Worm (Caenorhabditis elegans) whole organism, young adult: ENCODE results near the gene fox-1.
A peak's percentile ranks its signal among the peaks of the same experiment; 100 is the strongest.

Source experiments
- B0336.3 ChIP-seq: fragments of 200-800 bp; sonication (Bioruptor generic); IDR thresholded peaks from 2 replicates; pipeline ENCODE4 v1.3.6; 2022; ENCODE audit warnings: missing genetic modification characterization, missing compliant biosample characterization
- C06A6.2 ChIP-seq: fragments of 200-800 bp; sonication (Bioruptor generic); conservative IDR thresholded peaks from 2 replicates; pipeline ENCODE4 v1.3.6; 2022; ENCODE audit warnings: missing genetic modification characterization, missing compliant biosample characterization
- C17E4.6 ChIP-seq: fragments of 200-800 bp; sonication (Bioruptor generic); IDR thresholded peaks from 2 replicates; pipeline ENCODE4 v1.3.6; 2022; ENCODE audit warnings: missing genetic modification reagents, missing genetic modification characterization, missing compliant biosample characterization
- F10E7.11 ChIP-seq: sonication (generic microtip); optimal IDR thresholded peaks from 2 replicates; lab custom pipeline; 2017; ENCODE audit warnings: mild to moderate bottlenecking, missing genetic modification characterization, moderate library complexity, missing compliant biosample characterization
- F37B4.10 ChIP-seq: fragments of 200-800 bp; sonication (Bioruptor generic); IDR thresholded peaks from 2 replicates; pipeline ENCODE4 v1.3.6; 2022; ENCODE audit warnings: missing genetic modification characterization, missing compliant biosample characterization
- F39B2.1 ChIP-seq: fragments of 200-800 bp; sonication (Bioruptor generic); IDR thresholded peaks from 2 replicates; pipeline ENCODE4 v1.3.6; 2022; ENCODE audit warnings: missing genetic modification reagents, missing genetic modification characterization, missing compliant biosample characterization
- F52B5.7 ChIP-seq: sonication (generic microtip); optimal IDR thresholded peaks from 2 replicates; lab custom pipeline; 2016; ENCODE audit warnings: mild to moderate bottlenecking, missing genetic modification characterization, missing compliant biosample characterization
- F55B11.4 ChIP-seq: sonication (generic microtip); optimal IDR thresholded peaks from 2 replicates; lab custom pipeline; 2016; ENCODE audit warnings: missing compliant biosample characterization, missing genetic modification characterization, borderline replicate concordance; ENCODE audit not compliant: insufficient read depth
- F57A8.1 ChIP-seq: fragments of 200-800 bp; sonication (Bioruptor generic); optimal IDR thresholded peaks from 2 replicates; lab custom pipeline; 2018; ENCODE audit warnings: mild to moderate bottlenecking, missing genetic modification characterization, moderate library complexity, missing compliant biosample characterization
- K11D2.4 ChIP-seq: fragments of 200-800 bp; sonication (Bioruptor generic); IDR thresholded peaks from 2 replicates; pipeline ENCODE4 v1.3.6; 2022; ENCODE audit warnings: missing genetic modification reagents, missing genetic modification characterization, missing compliant biosample characterization
- K12H6.12 ChIP-seq: fragments of 200-800 bp; sonication (Bioruptor generic); optimal IDR thresholded peaks from 2 replicates; lab custom pipeline; 2018; ENCODE audit warnings: mild to moderate bottlenecking, missing genetic modification characterization, missing compliant biosample characterization
- Y53F4B.3 ChIP-seq: fragments of 200-800 bp; sonication (Bioruptor generic); IDR thresholded peaks from 2 replicates; pipeline ENCODE4 v1.3.6; 2022; ENCODE audit warnings: missing genetic modification reagents, missing genetic modification characterization, missing compliant biosample characterization
- Y53G8AR.9 ChIP-seq: fragments of 200-800 bp; sonication (Bioruptor generic); conservative IDR thresholded peaks from 2 replicates; pipeline ENCODE4 v1.3.6; 2022; ENCODE audit warnings: missing genetic modification reagents, missing genetic modification characterization, missing compliant biosample characterization
- akir-1 ChIP-seq: fragments of 200-800 bp; sonication (Bioruptor generic); optimal IDR thresholded peaks from 2 replicates; lab custom pipeline; 2018; ENCODE audit warnings: mild to moderate bottlenecking, missing genetic modification characterization, moderate library complexity, missing compliant biosample characterization
- attf-6 ChIP-seq: fragments of 200-800 bp; sonication (Bioruptor generic); IDR thresholded peaks from 2 replicates; pipeline ENCODE4 v1.3.6; 2022; ENCODE audit warnings: missing genetic modification reagents, missing genetic modification characterization, missing compliant biosample characterization
- bed-2 ChIP-seq: fragments of 200-800 bp; sonication (Bioruptor generic); IDR thresholded peaks from 2 replicates; pipeline ENCODE4 v1.3.6; 2022; ENCODE audit warnings: missing genetic modification reagents, missing genetic modification characterization, missing compliant biosample characterization
- ccch-3 ChIP-seq: fragments of 200-800 bp; sonication (Bioruptor generic); optimal IDR thresholded peaks from 2 replicates; lab custom pipeline; 2018; ENCODE audit warnings: mild to moderate bottlenecking, missing genetic modification characterization, missing compliant biosample characterization
- chd-7 ChIP-seq: sonication (generic microtip); optimal IDR thresholded peaks from 2 replicates; lab custom pipeline; 2016; ENCODE audit warnings: mild to moderate bottlenecking, missing genetic modification characterization, moderate library complexity, missing compliant biosample characterization
- dox-1 ChIP-seq: fragments of 200-800 bp; sonication (Bioruptor generic); IDR thresholded peaks from 2 replicates; pipeline ENCODE4 v1.3.6; 2022; ENCODE audit warnings: missing genetic modification reagents, missing genetic modification characterization, missing compliant biosample characterization
- efl-1 ChIP-seq: fragments of 150-350 bp; optimal IDR thresholded peaks from 2 replicates; lab custom pipeline; 2014; ENCODE audit warnings: missing biosample characterization, missing genetic modification reagents, missing genetic modification characterization
- egrh-3 ChIP-seq: fragments of 200-800 bp; sonication (Bioruptor generic); IDR thresholded peaks from 2 replicates; pipeline ENCODE4 v1.3.6; 2022; ENCODE audit warnings: missing genetic modification reagents, missing genetic modification characterization, missing compliant biosample characterization
- ekl-4 ChIP-seq: fragments of 200-800 bp; sonication (Bioruptor generic); IDR thresholded peaks from 2 replicates; pipeline ENCODE4 v1.3.6; 2022; ENCODE audit warnings: missing genetic modification reagents, missing genetic modification characterization, missing compliant biosample characterization
- ets-4 ChIP-seq: fragments of 200-800 bp; sonication (Bioruptor generic); optimal IDR thresholded peaks from 2 replicates; lab custom pipeline; 2018; ENCODE audit warnings: mild to moderate bottlenecking, missing genetic modification characterization, missing compliant biosample characterization
- gei-17 ChIP-seq: fragments of 200-800 bp; sonication (Bioruptor generic); optimal IDR thresholded peaks from 2 replicates; lab custom pipeline; 2018; ENCODE audit warnings: mild to moderate bottlenecking, missing genetic modification characterization, missing compliant biosample characterization
- hlh-12 ChIP-seq: sonication (generic microtip); optimal IDR thresholded peaks from 2 replicates; lab custom pipeline; 2016; ENCODE audit warnings: missing genetic modification characterization, missing compliant biosample characterization
- hmg-1.2 ChIP-seq: fragments of 200-800 bp; sonication (Bioruptor generic); IDR thresholded peaks from 2 replicates; pipeline ENCODE4 v1.3.6; 2022; ENCODE audit warnings: missing genetic modification reagents, missing genetic modification characterization, missing compliant biosample characterization
- let-526 ChIP-seq: fragments of 200-800 bp; sonication (Bioruptor generic); IDR thresholded peaks from 2 replicates; pipeline ENCODE4 v1.3.6; 2022; ENCODE audit warnings: missing genetic modification reagents, missing genetic modification characterization, missing compliant biosample characterization
- lin-35 ChIP-seq, 3 experiments: fragments of 150-350 bp in 2 of 3; sonication (generic microtip) in 1 of 3; optimal IDR thresholded peaks; 2 replicates each; lab custom pipeline; 2014 to 2018; ENCODE audit warnings: missing biosample characterization in 3 of 3, missing genetic modification characterization in 3 of 3, missing genetic modification reagents in 3 of 3
- lin-40 ChIP-seq: sonication (generic microtip); optimal IDR thresholded peaks from 2 replicates; lab custom pipeline; 2016; ENCODE audit warnings: missing genetic modification characterization, mild to moderate bottlenecking, missing compliant biosample characterization, missing genotype, missing genetic modification reagents
- lir-1 ChIP-seq: fragments of 200-800 bp; sonication (Bioruptor generic); conservative IDR thresholded peaks from 2 replicates; pipeline ENCODE4 v1.3.6; 2022; ENCODE audit warnings: missing genetic modification reagents, missing genetic modification characterization, missing compliant biosample characterization
- madf-10 ChIP-seq: sonication (generic microtip); optimal IDR thresholded peaks from 2 replicates; lab custom pipeline; 2016; ENCODE audit warnings: mild to moderate bottlenecking, missing genetic modification characterization, missing compliant biosample characterization
- mcd-1 ChIP-seq: fragments of 200-800 bp; sonication (Bioruptor generic); IDR thresholded peaks from 2 replicates; pipeline ENCODE4 v1.3.6; 2022; ENCODE audit warnings: missing genetic modification reagents, missing genetic modification characterization, missing compliant biosample characterization
- mes-4 ChIP-seq: sonication (generic microtip); optimal IDR thresholded peaks from 2 replicates; lab custom pipeline; 2016; ENCODE audit warnings: missing genotype, missing genetic modification characterization, missing compliant biosample characterization
- nhr-120 ChIP-seq: fragments of 200-800 bp; sonication (Bioruptor generic); IDR thresholded peaks from 2 replicates; pipeline ENCODE4 v1.3.6; 2022; ENCODE audit warnings: missing genetic modification characterization, missing compliant biosample characterization
- nhr-80 ChIP-seq: sonication (generic microtip); optimal IDR thresholded peaks from 2 replicates; lab custom pipeline; 2016; ENCODE audit warnings: missing genetic modification characterization, missing compliant biosample characterization
- pha-4 ChIP-seq: fragments of 150-350 bp; sonication (generic microtip); optimal IDR thresholded peaks from 2 replicates; lab custom pipeline; 2014; ENCODE audit warnings: missing biosample characterization, missing genetic modification reagents, missing genetic modification characterization
- rcor-1 ChIP-seq: fragments of 200-800 bp; sonication (Bioruptor generic); IDR thresholded peaks from 2 replicates; pipeline ENCODE4 v1.3.6; 2022; ENCODE audit warnings: missing genetic modification reagents, missing genetic modification characterization, missing compliant biosample characterization
- snpc-1.3 ChIP-seq: sonication (generic microtip); optimal IDR thresholded peaks from 2 replicates; lab custom pipeline; 2017; ENCODE audit warnings: missing genetic modification characterization, mild to moderate bottlenecking, missing compliant biosample characterization, antibody characterized with exemption, moderate library complexity, missing genotype, missing genetic modification reagents; ENCODE audit not compliant: insufficient read depth
- snpc-3.4 ChIP-seq: sonication (generic microtip); optimal IDR thresholded peaks from 2 replicates; lab custom pipeline; 2017; ENCODE audit warnings: missing genetic modification characterization, mild to moderate bottlenecking, missing compliant biosample characterization, antibody characterized with exemption, moderate library complexity, missing genotype, missing genetic modification reagents
- snpc-4 ChIP-seq, 5 experiments: fragments of 150-350 bp in 1 of 5; sonication (generic microtip) in 4 of 5; optimal IDR thresholded peaks; 2 replicates each; lab custom pipeline; 2014 to 2018; ENCODE audit warnings: missing genetic modification characterization in 5 of 5, missing biosample characterization in 3 of 5, antibody characterized with exemption in 2 of 5, mild to moderate bottlenecking in 2 of 5, missing compliant biosample characterization in 2 of 5, missing genotype in 2 of 5, moderate library complexity in 2 of 5, missing genetic modification reagents in 1 of 5
- somi-1 ChIP-seq: fragments of 200-800 bp; sonication (Bioruptor generic); optimal IDR thresholded peaks from 2 replicates; lab custom pipeline; 2018; ENCODE audit warnings: mild to moderate bottlenecking, missing genetic modification characterization, missing compliant biosample characterization
- sptf-2 ChIP-seq: fragments of 200-800 bp; sonication (Bioruptor generic); optimal IDR thresholded peaks from 2 replicates; lab custom pipeline; 2018; ENCODE audit warnings: mild to moderate bottlenecking, missing genetic modification characterization, missing compliant biosample characterization
- tbx-9 ChIP-seq: sonication (generic microtip); optimal IDR thresholded peaks from 2 replicates; lab custom pipeline; 2016; ENCODE audit warnings: borderline replicate concordance, missing genetic modification characterization, inconsistent platforms, missing compliant biosample characterization
- unc-130 ChIP-seq: sonication (generic microtip); optimal IDR thresholded peaks from 2 replicates; lab custom pipeline; 2016; ENCODE audit warnings: missing genetic modification reagents, missing genetic modification characterization, missing compliant biosample characterization
- zfh-2 ChIP-seq: fragments of 200-800 bp; sonication (Bioruptor generic); conservative IDR thresholded peaks from 2 replicates; pipeline ENCODE4 v1.3.6; 2022; ENCODE audit warnings: missing genetic modification reagents, missing genetic modification characterization, missing compliant biosample characterization
- ztf-26 ChIP-seq: sonication (generic microtip); optimal IDR thresholded peaks from 2 replicates; lab custom pipeline; 2017; ENCODE audit warnings: missing genetic modification characterization, missing compliant biosample characterization
- ztf-3 ChIP-seq: fragments of 200-800 bp; sonication (Bioruptor generic); optimal IDR thresholded peaks from 2 replicates; lab custom pipeline; 2018; ENCODE audit warnings: mild to moderate bottlenecking, missing genetic modification characterization, missing compliant biosample characterization

Gene fox-1

DNA sequence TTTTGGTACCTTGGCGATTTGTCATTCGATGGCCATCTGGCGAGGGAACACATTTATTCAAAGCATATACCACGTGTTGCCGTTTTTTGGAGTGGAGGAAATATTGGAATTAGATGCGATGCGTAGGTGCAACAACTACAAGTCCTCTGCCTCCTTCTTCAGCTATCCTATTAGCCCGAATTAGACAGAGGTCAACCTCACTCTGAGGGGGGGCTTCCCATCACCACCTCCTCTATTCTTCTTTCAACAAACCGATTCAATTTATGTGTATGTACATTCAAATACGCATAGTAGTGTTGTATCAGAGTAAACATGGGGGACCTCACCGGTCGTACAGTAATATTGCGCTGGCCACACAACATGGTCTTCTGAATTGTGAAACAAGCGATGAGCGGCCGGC, 38.1 kb upstream of the fox-1 start:
- TF ChIP-seq mes-4 (tag; lab: Kevin White, UChicago) (no peak), F37B4.10 (GFP tag; lab: Robert Waterston, UW) (no peak), ets-4 (no peak), egrh-3 (no peak), lin-35 (GFP tag; optimal IDR thresholded peaks at IDR 0.05; lab: Kevin White, UChicago) (no peak), F39B2.1 (GFP tag; lab: Robert Waterston, UW) (no peak), sptf-2 (GFP tag; lab: Kevin White, UChicago) (no peak), madf-10 (tag; lab: Kevin White, UChicago) (no peak), hlh-12 (no peak), Y53F4B.3 (GFP tag; lab: Robert Waterston, UW) (no peak), snpc-3.4 (no peak), F57A8.1 (no peak), ekl-4 (GFP tag; lab: Robert Waterston, UW) (no peak), F55B11.4 (tag; lab: Kevin White, UChicago) (no peak)
- TF ChIP-seq, all 124 proteins: peak for 0

ce11 chrX:2495865-2496314, 36.2 kb upstream of the fox-1 start, which contains the start of gene rabr-1:
rabr-1 (plus strand) TSS chrX:2496180.
- peak; percentile 71 for TF ChIP-seq dox-1
- TF ChIP-seq ztf-3 (GFP tag; lab: Kevin White, UChicago): no peak
- TF ChIP-seq snpc-1.3 (tag; lab: Kevin White, UChicago): no peak
- no peak for TF ChIP-seq K11D2.4 (GFP tag; lab: Robert Waterston, UW)
- TF ChIP-seq K12H6.12 (tag; lab: Kevin White, UChicago): peak; percentile 23
- TF ChIP-seq pha-4: no peak
- TF ChIP-seq ztf-26 (tag; lab: Kevin White, UChicago): peak; percentile 67
- peak; percentile 43; the same call in 1 of the 2 replicates for TF ChIP-seq hmg-1.2 (GFP tag; lab: Robert Waterston, UW)
- TF ChIP-seq chd-7 (tag; lab: Kevin White, UChicago): peak; percentile 44
- 0 out of 2 replicates have a peak, but pooled peaks have one; percentile 31 for TF ChIP-seq C06A6.2 (GFP tag; lab: Robert Waterston, UW)
- TF ChIP-seq C17E4.6 (GFP tag; lab: Robert Waterston, UW): no peak
- peak; percentile 24 for TF ChIP-seq nhr-80 (tag; lab: Kevin White, UChicago)
- TF ChIP-seq zfh-2 (GFP tag; lab: Robert Waterston, UW): peak; percentile 89
- TF ChIP-seq lin-40 (tag; lab: Kevin White, UChicago): peak; percentile 4
- no peak for TF ChIP-seq B0336.3
- no peak for TF ChIP-seq bed-2 (GFP tag; lab: Robert Waterston, UW)
- no peak for TF ChIP-seq lir-1 (GFP tag; lab: Robert Waterston, UW)
- no peak for TF ChIP-seq let-526 (GFP tag; lab: Robert Waterston, UW)
- no peak for TF ChIP-seq akir-1 (GFP tag; lab: Kevin White, UChicago)
- TF ChIP-seq unc-130 (GFP tag; lab: Kevin White, UChicago): no peak
- no peak for TF ChIP-seq snpc-4 (GFP tag; optimal IDR thresholded peaks at IDR 0.05; lab: Kevin White, UChicago)
- TF ChIP-seq snpc-4 (tag; optimal IDR thresholded peaks at IDR 0.05; lab: Kevin White, UChicago): peak in 1 of 4 experiments; percentile 31
- TF ChIP-seq Y53G8AR.9 (GFP tag; lab: Robert Waterston, UW): no peak
- no peak for TF ChIP-seq ekl-4 (GFP tag; lab: Robert Waterston, UW)
- peak; percentile 22 for TF ChIP-seq F10E7.11
- TF ChIP-seq nhr-120 (GFP tag; lab: Robert Waterston, UW): no peak
- TF ChIP-seq attf-6 (GFP tag; lab: Robert Waterston, UW): no peak
- no peak for TF ChIP-seq tbx-9 (tag; lab: Kevin White, UChicago)
- TF ChIP-seq gei-17 (GFP tag; lab: Kevin White, UChicago): peak; percentile 14
- no peak for TF ChIP-seq efl-1
- peak; percentile 49; the same call in 1 of the 2 replicates for TF ChIP-seq egrh-3
- TF ChIP-seq ccch-3 (GFP tag; lab: Kevin White, UChicago): no peak
- no peak for TF ChIP-seq mes-4 (tag; lab: Kevin White, UChicago)
- TF ChIP-seq F52B5.7 (tag; lab: Kevin White, UChicago): no peak
- no peak for TF ChIP-seq rcor-1 (GFP tag; lab: Robert Waterston, UW)
- TF ChIP-seq mcd-1 (GFP tag; lab: Robert Waterston, UW): 0 out of 2 replicates have a peak, but pooled peaks have one; percentile 24
- TF ChIP-seq somi-1: peak; percentile 28
